Fruit fly (Drosophila melanogaster): ENCODE measurements around the gene AP-2sigma.

The AP-2sigma gene

dm6 chr3R:21269923-21270322, at the start of gene AP-2sigma, which contains the start of gene Idi (continued):
- peak; percentile 55 for TF ChIP-seq CG2120 (GFP tag; optimal IDR thresholded peaks at IDR 0.05)
- no peak for TF ChIP-seq gro (GFP tag; optimal IDR thresholded peaks at IDR 0.05)
- no peak for TF ChIP-seq fd3F (GFP tag; optimal IDR thresholded peaks at IDR 0.05)
- TF ChIP-seq Sin3A (optimal IDR thresholded peaks at IDR 0.05), result peak; percentile 44
- no peak for TF ChIP-seq Lpt (GFP tag; optimal IDR thresholded peaks at IDR 0.05)
- TF ChIP-seq CG7928 (GFP tag; optimal IDR thresholded peaks at IDR 0.05), result peak; percentile 94
- peak; percentile 20 for TF ChIP-seq NfI (GFP tag; optimal IDR thresholded peaks at IDR 0.05)
- no peak for TF ChIP-seq crol (GFP tag; IDR thresholded peaks at IDR 0.05)
- TF ChIP-seq inv (GFP tag; IDR thresholded peaks at IDR 0.05; ENCODE audit: partially characterized antibody), result no peak
- TF ChIP-seq Blimp-1 (GFP tag; optimal IDR thresholded peaks at IDR 0.05), result peak; percentile 99
- peak; percentile 17 for TF ChIP-seq CG2202 (tag; optimal IDR thresholded peaks at IDR 0.05)
- TF ChIP-seq CG6654 (GFP tag; optimal IDR thresholded peaks at IDR 0.05), result no peak
- peak; percentile 52 for TF ChIP-seq CG14710 (tag; optimal IDR thresholded peaks at IDR 0.05)
- peak; percentile 29 to 39 for TF ChIP-seq dpn (GFP tag; optimal IDR thresholded peaks at IDR 0.05)
- TF ChIP-seq CG12391 (tag; optimal IDR thresholded peaks at IDR 0.05), result peak; percentile 17
- TF ChIP-seq ftz-f1 (GFP tag; optimal IDR thresholded peaks at IDR 0.05), result peak; percentile 38
- TF ChIP-seq bowl (GFP tag; IDR thresholded peaks at IDR 0.05), result no peak
- no peak for TF ChIP-seq CG14860 (GFP tag; IDR thresholded peaks at IDR 0.05; ENCODE audit: partially characterized antibody)
- no peak for TF ChIP-seq h (optimal IDR thresholded peaks at IDR 0.05)
- peak; percentile 32 for TF ChIP-seq CG15479 (GFP tag; optimal IDR thresholded peaks at IDR 0.05)
- peak; percentile 53 for TF ChIP-seq bcd (GFP tag; optimal IDR thresholded peaks at IDR 0.05)
- no peak for TF ChIP-seq grn (GFP tag; optimal IDR thresholded peaks at IDR 0.05)
- no peak for TF ChIP-seq CG18619 (GFP tag; optimal IDR thresholded peaks at IDR 0.05)
- no peak for TF ChIP-seq shn (GFP tag; optimal IDR thresholded peaks at IDR 0.05)
- TF ChIP-seq psq (GFP tag; optimal IDR thresholded peaks at IDR 0.05), result no peak
- TF ChIP-seq zfh2 (GFP tag; optimal IDR thresholded peaks at IDR 0.05), result peak; percentile 36
- TF ChIP-seq CG13296 (GFP tag; optimal IDR thresholded peaks at IDR 0.05), result peak; percentile 3
- peak; percentile 29 for TF ChIP-seq caup (GFP tag; optimal IDR thresholded peaks at IDR 0.05; ENCODE audit: severe bottlenecking)
- TF ChIP-seq CG12659 (GFP tag; optimal IDR thresholded peaks at IDR 0.05), result peak; percentile 53
- no peak for TF ChIP-seq Nf-YA (GFP tag; IDR thresholded peaks at IDR 0.05)
- peak; percentile 69 for TF ChIP-seq Rfx (GFP tag; IDR thresholded peaks at IDR 0.05)
- no peak; the same call in 2 of the 3 replicates for TF ChIP-seq knrl (GFP tag; IDR thresholded peaks at IDR 0.05; ENCODE audit: partially characterized antibody)
- peak; percentile 3 for TF ChIP-seq CG7271 (tag; optimal IDR thresholded peaks at IDR 0.05)
- no peak for TF ChIP-seq Lhr (GFP tag; optimal IDR thresholded peaks at IDR 0.05)
- no peak for TF ChIP-seq pum (GFP tag; optimal IDR thresholded peaks at IDR 0.05)
- TF ChIP-seq B-H2 (GFP tag; optimal IDR thresholded peaks at IDR 0.05), result peak; percentile 63
- peak; percentile 22 for TF ChIP-seq Sry-β (GFP tag; optimal IDR thresholded peaks at IDR 0.05)
- TF ChIP-seq pan (optimal IDR thresholded peaks at IDR 0.05), result no peak
- TF ChIP-seq pan (GFP tag; optimal IDR thresholded peaks at IDR 0.05 in 1 of 2, IDR thresholded peaks at IDR 0.05 in 1 of 2), result no peak
- TF ChIP-seq CG16813 (GFP tag; IDR thresholded peaks at IDR 0.05; ENCODE audit: partially characterized antibody), result peak; percentile 32; the same call in 1 of the 3 replicates
- TF ChIP-seq HmgZ (tag; optimal IDR thresholded peaks at IDR 0.05), result peak; percentile 81
- peak; percentile 1 for TF ChIP-seq Nf-YC (tag; optimal IDR thresholded peaks at IDR 0.05)
- TF ChIP-seq tll (GFP tag; optimal IDR thresholded peaks at IDR 0.05), result no peak
- TF ChIP-seq D19A (tag; optimal IDR thresholded peaks at IDR 0.05), result no peak
- TF ChIP-seq Deaf1 (tag; optimal IDR thresholded peaks at IDR 0.05), result peak; percentile 14
- TF ChIP-seq Ptx1 (GFP tag; IDR thresholded peaks at IDR 0.05), result peak; percentile 19; the same call in 1 of the 2 replicates
- TF ChIP-seq HLHmδ (GFP tag; optimal IDR thresholded peaks at IDR 0.05), result peak; percentile 92
- no peak for TF ChIP-seq CG14441 (GFP tag; IDR thresholded peaks at IDR 0.05)
- TF ChIP-seq Dref (GFP tag; IDR thresholded peaks at IDR 0.05), result peak; percentile 41; the same call in 1 of the 2 replicates
- TF ChIP-seq tio (GFP tag; optimal IDR thresholded peaks at IDR 0.05), result no peak
- peak; percentile 17 for TF ChIP-seq gfzf (GFP tag; optimal IDR thresholded peaks at IDR 0.05)
